Worm (Caenorhabditis elegans): ENCODE measurements around the gene K01D12.15.

- no peak for TF ChIP-seq ztf-11 (tag; optimal IDR thresholded peaks at IDR 0.05)
- no peak for TF ChIP-seq egl-27 (tag; optimal IDR thresholded peaks at IDR 0.05)
- no peak for TF ChIP-seq blmp-1 (tag; optimal IDR thresholded peaks at IDR 0.05; ENCODE audit: insufficient read depth)
- TF ChIP-seq F13H6.1 (tag; optimal IDR thresholded peaks at IDR 0.05), result no peak
- TF ChIP-seq unc-62 (GFP tag; optimal IDR thresholded peaks at IDR 0.05), result no peak
- TF ChIP-seq lin-13 (GFP tag; optimal IDR thresholded peaks at IDR 0.05), result no peak
- TF ChIP-seq lsy-2 (tag; optimal IDR thresholded peaks at IDR 0.05), result no peak
- no peak for TF ChIP-seq snpc-4 (tag; optimal IDR thresholded peaks at IDR 0.05)
- TF ChIP-seq unc-39 (tag; optimal IDR thresholded peaks at IDR 0.05), result no peak
- no peak for TF ChIP-seq nhr-25 (tag; optimal IDR thresholded peaks at IDR 0.05)
- TF ChIP-seq skn-1 (tag; optimal IDR thresholded peaks at IDR 0.05), result no peak
- TF ChIP-seq lin-39 (tag; optimal IDR thresholded peaks at IDR 0.05), result no peak
- no peak for TF ChIP-seq nhr-237 (tag; optimal IDR thresholded peaks at IDR 0.05)
Observed at ce11 chrV:12349365-12349764, 36.9 kb upstream of the K01D12.15 start.
